Fruit fly (Drosophila melanogaster) whole organism, embryonic: Measurements from ENCODE around the gene Pp4-19C.
"Not testable (repeated sequence)": the region's sequence is repeated elsewhere in the genome, so short reads cannot be mapped to it uniquely, and the experiment has no call there.

ENCODE experiments used
- Adf1 ChIP-seq: fragments of 200-800 bp; sonication (Bioruptor generic); IDR thresholded peaks from 2 replicates; pipeline ENCODE4 v1.3.6; 2022; ENCODE audit warnings: missing biosample characterization, missing genetic modification characterization
- Blimp-1 ChIP-seq: fragments of 200-800 bp; sonication (Bioruptor generic); optimal IDR thresholded peaks from 3 replicates; lab custom pipeline; 2018; ENCODE audit warnings: missing biosample characterization, missing genetic modification characterization, mild to moderate bottlenecking, moderate library complexity, missing genetic modification reagents
- CG10462 ChIP-seq: fragments of 200-800 bp; sonication (Bioruptor generic); optimal IDR thresholded peaks from 2 replicates; lab custom pipeline; 2016; ENCODE audit warnings: missing biosample characterization, missing genetic modification characterization
- CG11695 ChIP-seq: fragments of 200-800 bp; sonication (Bioruptor generic); IDR thresholded peaks from 3 replicates; pipeline ENCODE4 v1.3.6; 2022; ENCODE audit warnings: missing biosample characterization, missing genetic modification characterization
- CG12942 ChIP-seq: fragments of 200-800 bp; sonication (Bioruptor generic); optimal IDR thresholded peaks from 3 replicates; lab custom pipeline; 2016; ENCODE audit warnings: missing biosample characterization, missing genetic modification characterization
- CG14050 ChIP-seq: fragments of 200-800 bp; sonication (Bioruptor generic); IDR thresholded peaks from 3 replicates; pipeline ENCODE4 v1.3.6; 2022; ENCODE audit warnings: missing biosample characterization, missing genetic modification characterization
- CG18011 ChIP-seq: fragments of 200-800 bp; sonication (Bioruptor generic); optimal IDR thresholded peaks from 2 replicates; lab custom pipeline; 2017; ENCODE audit warnings: missing biosample characterization, missing genetic modification characterization, mild to moderate bottlenecking, moderate library complexity, missing genotype
- CG1832 ChIP-seq: fragments of 200-800 bp; sonication (Bioruptor generic); optimal IDR thresholded peaks from 2 replicates; lab custom pipeline; 2017; ENCODE audit warnings: missing biosample characterization, mild to moderate bottlenecking, missing genetic modification characterization, inconsistent platforms
- CG2129 ChIP-seq: fragments of 200-800 bp; sonication (Bioruptor generic); IDR thresholded peaks from 2 replicates; pipeline ENCODE4 v1.3.6; 2022; ENCODE audit warnings: missing biosample characterization, missing genetic modification characterization; ENCODE audit not compliant: partially characterized antibody
- CG31365 ChIP-seq: fragments of 200-800 bp; sonication (Bioruptor generic); optimal IDR thresholded peaks from 2 replicates; lab custom pipeline; 2018; ENCODE audit warnings: missing biosample characterization, mild to moderate bottlenecking, missing genetic modification characterization
- CG4617 ChIP-seq: fragments of 200-800 bp; sonication (Bioruptor generic); optimal IDR thresholded peaks from 3 replicates; lab custom pipeline; 2016; ENCODE audit warnings: missing biosample characterization, missing genetic modification characterization, borderline replicate concordance
- CG6791 ChIP-seq: fragments of 200-800 bp; sonication (Bioruptor generic); IDR thresholded peaks from 3 replicates; pipeline ENCODE4 v1.3.6; 2022; ENCODE audit warnings: missing biosample characterization, missing genetic modification characterization; ENCODE audit not compliant: partially characterized antibody
- CG7987 ChIP-seq: fragments of 200-800 bp; sonication (Bioruptor generic); optimal IDR thresholded peaks from 2 replicates; lab custom pipeline; 2018; ENCODE audit warnings: missing biosample characterization, mild to moderate bottlenecking, missing genetic modification characterization, moderate library complexity
- CG8290 ChIP-seq, 3 experiments: fragments of 200-800 bp; sonication (Bioruptor generic); optimal IDR thresholded peaks; 2 replicates each; lab custom pipeline; 2016 to 2019; ENCODE audit warnings: missing biosample characterization in 3 of 3, missing genetic modification characterization in 3 of 3, mild to moderate bottlenecking in 2 of 3, moderate library complexity in 1 of 3
- CG8478 ChIP-seq: fragments of >200 bp; optimal IDR thresholded peaks from 2 replicates; lab custom pipeline; 2018
- CG8924 ChIP-seq: fragments of 200-800 bp; optimal IDR thresholded peaks from 3 replicates; lab custom pipeline; 2019; ENCODE audit warnings: missing biosample characterization, mild to moderate bottlenecking, missing genetic modification characterization, moderate library complexity
- CG9817 ChIP-seq: fragments of 200-800 bp; sonication (Bioruptor generic); optimal IDR thresholded peaks from 2 replicates; lab custom pipeline; 2018; ENCODE audit warnings: missing biosample characterization, mild to moderate bottlenecking, missing genetic modification characterization, moderate library complexity
- D19A ChIP-seq: fragments of 200-800 bp; optimal IDR thresholded peaks from 3 replicates; lab custom pipeline; 2019; ENCODE audit warnings: missing biosample characterization, mild to moderate bottlenecking, missing genetic modification characterization, moderate library complexity
- Dip3 ChIP-seq: fragments of 200-800 bp; sonication (Bioruptor generic); optimal IDR thresholded peaks from 3 replicates; lab custom pipeline; 2016; ENCODE audit warnings: missing biosample characterization, missing genetic modification characterization
- HLH4C ChIP-seq: fragments of 200-800 bp; sonication (Bioruptor generic); IDR thresholded peaks from 3 replicates; pipeline ENCODE4 v1.3.6; 2022; ENCODE audit warnings: missing biosample characterization, missing genetic modification characterization; ENCODE audit not compliant: partially characterized antibody
- Hmr ChIP-seq: fragments of 200-800 bp; sonication (Bioruptor generic); optimal IDR thresholded peaks from 3 replicates; lab custom pipeline; 2017; ENCODE audit warnings: mild to moderate bottlenecking, missing biosample characterization, missing genetic modification reagents, missing genetic modification characterization
- Myb ChIP-seq: fragments of 200-800 bp; sonication (Bioruptor generic); optimal IDR thresholded peaks from 2 replicates; lab custom pipeline; 2016; ENCODE audit warnings: missing biosample characterization, missing genetic modification characterization
- Neu2 ChIP-seq: fragments of 200-800 bp; sonication (Bioruptor generic); optimal IDR thresholded peaks from 3 replicates; lab custom pipeline; 2016; ENCODE audit warnings: missing biosample characterization, missing genetic modification characterization, borderline replicate concordance
- Nf-YC ChIP-seq: fragments of 200-800 bp; optimal IDR thresholded peaks from 3 replicates; lab custom pipeline; 2019; ENCODE audit warnings: missing biosample characterization, mild to moderate bottlenecking, missing genetic modification characterization, moderate library complexity
- Poxn ChIP-seq: fragments of 200-800 bp; sonication (Bioruptor generic); IDR thresholded peaks from 2 replicates; pipeline ENCODE4 v1.3.6; 2022; ENCODE audit warnings: missing biosample characterization, missing genetic modification characterization
- Scr ChIP-seq: fragments of 200-800 bp; sonication (Bioruptor generic); IDR thresholded peaks from 2 replicates; pipeline ENCODE4 v1.3.6; 2022; ENCODE audit warnings: missing biosample characterization, missing genetic modification characterization; ENCODE audit not compliant: partially characterized antibody
- Vsx1 ChIP-seq: fragments of 200-800 bp; sonication (Bioruptor generic); optimal IDR thresholded peaks from 2 replicates; lab custom pipeline; 2017; ENCODE audit warnings: missing biosample characterization, mild to moderate bottlenecking, missing genetic modification characterization, missing genetic modification reagents
- YL-1 ChIP-seq: fragments of 200-800 bp; sonication (Bioruptor generic); optimal IDR thresholded peaks from 3 replicates; lab custom pipeline; 2017; ENCODE audit warnings: missing biosample characterization, mild to moderate bottlenecking, missing genetic modification characterization
- abd-A ChIP-seq: fragments of 200-800 bp; sonication (Bioruptor generic); optimal IDR thresholded peaks from 3 replicates; lab custom pipeline; 2019; ENCODE audit warnings: missing biosample characterization, mild to moderate bottlenecking, missing genetic modification characterization, moderate library complexity
- ase ChIP-seq: fragments of 200-800 bp; sonication (Bioruptor generic); IDR thresholded peaks from 3 replicates; pipeline ENCODE4 v1.3.6; 2022; ENCODE audit warnings: missing biosample characterization, missing genetic modification characterization
- bab2 ChIP-seq: fragments of 200-800 bp; sonication (Bioruptor generic); optimal IDR thresholded peaks from 2 replicates; lab custom pipeline; 2016; ENCODE audit warnings: missing biosample characterization, missing genetic modification characterization
- bowl ChIP-seq: fragments of 200-800 bp; sonication (Bioruptor generic); IDR thresholded peaks from 2 replicates; pipeline ENCODE4 v1.3.6; 2022; ENCODE audit warnings: missing biosample characterization, missing genetic modification characterization
- btn ChIP-seq: fragments of 200-800 bp; sonication (Bioruptor generic); optimal IDR thresholded peaks from 2 replicates; lab custom pipeline; 2016; ENCODE audit warnings: missing biosample characterization, missing genetic modification characterization
- cg ChIP-seq: fragments of 200-800 bp; sonication (Bioruptor generic); optimal IDR thresholded peaks from 3 replicates; lab custom pipeline; 2019; ENCODE audit warnings: missing biosample characterization, mild to moderate bottlenecking, missing genetic modification characterization, moderate library complexity
- crp ChIP-seq, 2 experiments: fragments of 200-800 bp; sonication (Bioruptor generic); optimal IDR thresholded peaks; 2 replicates in 1 of 2; 3 replicates in 1 of 2; lab custom pipeline; 2017; ENCODE audit warnings: missing biosample characterization in 2 of 2, missing genetic modification characterization in 2 of 2, mild to moderate bottlenecking in 1 of 2, moderate library complexity in 1 of 2
- dati ChIP-seq: fragments of 200-800 bp; sonication (Bioruptor generic); IDR thresholded peaks from 2 replicates; pipeline ENCODE4 v1.3.6; 2022; ENCODE audit warnings: missing biosample characterization, missing genetic modification characterization
- dpn ChIP-seq, 2 experiments: fragments of 200-800 bp; sonication (Bioruptor generic); optimal IDR thresholded peaks; 3 replicates each; lab custom pipeline; 2016; ENCODE audit warnings: missing biosample characterization in 2 of 2, missing genetic modification characterization in 2 of 2
- ewg ChIP-seq: fragments of 200-800 bp; sonication (Bioruptor generic); optimal IDR thresholded peaks from 3 replicates; lab custom pipeline; 2017; ENCODE audit warnings: mild to moderate bottlenecking, missing biosample characterization, missing genetic modification reagents, missing genetic modification characterization
- fd3F ChIP-seq: fragments of 200-800 bp; sonication (Bioruptor generic); optimal IDR thresholded peaks from 2 replicates; lab custom pipeline; 2018; ENCODE audit warnings: missing biosample characterization, mild to moderate bottlenecking, missing genetic modification characterization, moderate library complexity
- ftz-f1 ChIP-seq: fragments of 200-800 bp; sonication (Bioruptor generic); optimal IDR thresholded peaks from 2 replicates; lab custom pipeline; 2016; ENCODE audit warnings: missing biosample characterization, missing genetic modification characterization
- nom ChIP-seq: fragments of 200-800 bp; sonication (Bioruptor generic); optimal IDR thresholded peaks from 2 replicates; lab custom pipeline; 2017; ENCODE audit warnings: missing biosample characterization, missing genetic modification characterization, mild to moderate bottlenecking, moderate library complexity, missing genetic modification reagents
- pita ChIP-seq: fragments of 200-800 bp; sonication (Bioruptor generic); optimal IDR thresholded peaks from 2 replicates; lab custom pipeline; 2017; ENCODE audit warnings: missing biosample characterization, mild to moderate bottlenecking, missing genetic modification characterization
- shn ChIP-seq: fragments of 200-800 bp; sonication (Bioruptor generic); optimal IDR thresholded peaks from 3 replicates; lab custom pipeline; 2016; ENCODE audit warnings: missing biosample characterization, missing genetic modification characterization
- slp2 ChIP-seq: fragments of 200-800 bp; sonication (Bioruptor generic); optimal IDR thresholded peaks from 2 replicates; lab custom pipeline; 2016; ENCODE audit warnings: missing biosample characterization, missing genetic modification characterization
- usp ChIP-seq: fragments of >200 bp; optimal IDR thresholded peaks from 2 replicates; lab custom pipeline; 2017; ENCODE audit warnings: missing biosample characterization, missing genetic modification characterization
- vfl ChIP-seq: fragments of 200-800 bp; sonication (Bioruptor generic); optimal IDR thresholded peaks from 2 replicates; lab custom pipeline; 2016; ENCODE audit warnings: missing biosample characterization, missing genetic modification characterization
- zfh2 ChIP-seq: fragments of 200-800 bp; sonication (Bioruptor generic); optimal IDR thresholded peaks from 2 replicates; lab custom pipeline; 2016; ENCODE audit warnings: missing biosample characterization, missing genetic modification characterization

The Pp4-19C gene

dm6 chrX:20447865-20448584, 24.2 kb upstream of the Pp4-19C start (continued):
- no peak for TF ChIP-seq zfh2 (GFP tag; lab: Kevin White, UChicago)
- no peak for TF ChIP-seq btn
- TF ChIP-seq bab2 (GFP tag; lab: Kevin White, UChicago), result no peak
- no peak for TF ChIP-seq Poxn
- no peak for TF ChIP-seq fd3F (GFP tag; lab: Kevin White, UChicago)
- TF ChIP-seq Neu2, result no peak
- TF ChIP-seq D19A, result no peak
- TF ChIP-seq nom (GFP tag; lab: Kevin White, UChicago), result no peak
- no peak for TF ChIP-seq shn (GFP tag; lab: Kevin White, UChicago)
- no peak for TF ChIP-seq Nf-YC (tag; lab: Kevin White, UChicago)
- no peak for TF ChIP-seq vfl (GFP tag; lab: Kevin White, UChicago)
- peak; percentile 36 for TF ChIP-seq Hmr (GFP tag; lab: Kevin White, UChicago)
- no peak for TF ChIP-seq pita (GFP tag; lab: Kevin White, UChicago)
- no peak for TF ChIP-seq CG10462
- TF ChIP-seq CG7987, result no peak
- no peak for TF ChIP-seq HLH4C (GFP tag; lab: Robert Waterston, UW)
- no peak for TF ChIP-seq Myb (GFP tag; lab: Kevin White, UChicago)
- no peak for TF ChIP-seq CG2129 (GFP tag; lab: Robert Waterston, UW)
- no peak for TF ChIP-seq usp (GFP tag; lab: Kevin White, UChicago)
- no peak for TF ChIP-seq CG11695 (GFP tag; lab: Robert Waterston, UW)
- no peak for TF ChIP-seq dati (GFP tag; lab: Robert Waterston, UW)
- no peak for TF ChIP-seq CG31365 (tag; lab: Kevin White, UChicago)
- TF ChIP-seq, all 482 proteins: peak for 42

- not testable (repeated sequence) for TF ChIP-seq CG14050 (GFP tag; lab: Robert Waterston, UW); YL-1 (GFP tag; lab: Kevin White, UChicago); dpn (GFP tag; optimal IDR thresholded peaks at IDR 0.05; lab: Kevin White, UChicago)
Observed at dm6 chrX:20446071-20446470, 22.3 kb upstream of the Pp4-19C start, which contains the start of gene CG42578. Gene CG42578, plus strand, starts transcription at chrX:20446371.

- peak in 1 of 2 experiments; percentile 55 for TF ChIP-seq crp (GFP tag; optimal IDR thresholded peaks at IDR 0.05; lab: Kevin White, UChicago)
- TF ChIP-seq abd-A (tag; lab: Kevin White, UChicago), result peak; percentile 82
- no peak for TF ChIP-seq CG12942 (GFP tag; lab: Kevin White, UChicago)
- no peak for TF ChIP-seq Dip3 (GFP tag; lab: Kevin White, UChicago)
- no peak for TF ChIP-seq CG8924
- no peak for TF ChIP-seq CG6791 (GFP tag; lab: Robert Waterston, UW)
- TF ChIP-seq Adf1 (GFP tag; lab: Robert Waterston, UW), result peak; percentile 61
- TF ChIP-seq Nf-YC (tag; lab: Kevin White, UChicago), result peak; percentile 29
- TF ChIP-seq cg (GFP tag; lab: Kevin White, UChicago), result peak; percentile 63
- no peak for TF ChIP-seq Scr (GFP tag; lab: Robert Waterston, UW)
- TF ChIP-seq CG9817 (tag; lab: Kevin White, UChicago), result no peak
- no peak for TF ChIP-seq slp2 (GFP tag; lab: Kevin White, UChicago)
- no peak for TF ChIP-seq ase
- no peak for TF ChIP-seq CG4617 (GFP tag; lab: Kevin White, UChicago)
- TF ChIP-seq ftz-f1 (GFP tag; lab: Kevin White, UChicago), result peak; percentile 49
- no peak for TF ChIP-seq CG18011 (GFP tag; lab: Kevin White, UChicago)
- peak; percentile 44 for TF ChIP-seq CG1832
- TF ChIP-seq bowl, result no peak
- no peak for TF ChIP-seq Blimp-1
- TF ChIP-seq CG8478, result no peak
- peak; percentile 20 for TF ChIP-seq ewg
- no peak for TF ChIP-seq CG8290 (GFP tag; optimal IDR thresholded peaks at IDR 0.05; lab: Kevin White, UChicago)
- TF ChIP-seq CG8290 (tag; optimal IDR thresholded peaks at IDR 0.05; lab: Kevin White, UChicago), result no peak
- no peak for TF ChIP-seq Vsx1 (GFP tag; lab: Kevin White, UChicago)
Observed at dm6 chrX:20436866-20437265, 13.1 kb upstream of the Pp4-19C start.
